Worm (Caenorhabditis elegans): ENCODE measurements around the gene T23F2.3.

ce11 chrX:5489538-5489937, 22.6 kb downstream of the T23F2.3 start, which contains the start of gene F55D1.1:
- TF ChIP-seq F13H6.1 (tag; optimal IDR thresholded peaks at IDR 0.05) = no peak
- TF ChIP-seq tbx-2 (tag; optimal IDR thresholded peaks at IDR 0.05) = no peak
- TF ChIP-seq syd-9 (tag; optimal IDR thresholded peaks at IDR 0.05) = no peak
- no peak for TF ChIP-seq hlh-13 (GFP tag; optimal IDR thresholded peaks at IDR 0.05)
- TF ChIP-seq hlh-30 (tag; optimal IDR thresholded peaks at IDR 0.05; ENCODE audit: insufficient read depth) = no peak
- no peak for TF ChIP-seq elt-2 (tag; optimal IDR thresholded peaks at IDR 0.05)
- TF ChIP-seq lin-11 (tag; optimal IDR thresholded peaks at IDR 0.05) = no peak
- TF ChIP-seq dve-1 (tag; optimal IDR thresholded peaks at IDR 0.05) = no peak
- TF ChIP-seq ama-1 (optimal IDR thresholded peaks at IDR 0.05) = no peak
